Worm (Caenorhabditis elegans) whole organism, L1 larva: ENCODE data around the gene D2062.4.
"Not testable (repeated sequence)": the region's sequence is repeated elsewhere in the genome, so short reads cannot be mapped to it uniquely, and the experiment has no call there.

Experiments used
- C04F5.9 ChIP-seq: sonication (generic microtip); optimal IDR thresholded peaks from 2 replicates; lab custom pipeline; 2016; ENCODE audit warnings: missing genetic modification characterization, missing compliant biosample characterization
- aly-2 ChIP-seq: fragments of 150-350 bp; optimal IDR thresholded peaks from 2 replicates; lab custom pipeline; 2014; ENCODE audit warnings: missing biosample characterization, missing genetic modification characterization
- blmp-1 ChIP-seq: fragments of 150-350 bp; optimal IDR thresholded peaks from 2 replicates; lab custom pipeline; 2014; ENCODE audit warnings: missing biosample characterization, missing genetic modification characterization
- ceh-88 ChIP-seq: fragments of 200-800 bp; sonication (Bioruptor generic); IDR thresholded peaks from 2 replicates; pipeline ENCODE4 v1.3.6; 2022; ENCODE audit warnings: missing genetic modification characterization, missing compliant biosample characterization
- ces-1 ChIP-seq: fragments of 150-350 bp; optimal IDR thresholded peaks from 2 replicates; lab custom pipeline; 2014; ENCODE audit warnings: missing biosample characterization, missing genetic modification reagents, missing genetic modification characterization
- dpl-1 ChIP-seq, 3 experiments: fragments of 150-350 bp in 2 of 3; sonication (generic microtip) in 1 of 3; optimal IDR thresholded peaks; 2 replicates each; lab custom pipeline; 2014 to 2017; ENCODE audit warnings: missing biosample characterization in 3 of 3, missing genetic modification characterization in 3 of 3, missing genetic modification reagents in 3 of 3
- dsc-1 ChIP-seq: sonication (generic microtip); optimal IDR thresholded peaks from 2 replicates; lab custom pipeline; 2016; ENCODE audit warnings: mild to moderate bottlenecking, missing genetic modification characterization, missing compliant biosample characterization
- egl-13 ChIP-seq: sonication (generic microtip); optimal IDR thresholded peaks from 2 replicates; lab custom pipeline; 2016; ENCODE audit warnings: missing genotype, missing genetic modification reagents, missing genetic modification characterization, missing compliant biosample characterization
- egl-27 ChIP-seq, 2 experiments: fragments of 150-350 bp in 1 of 2; sonication (generic microtip); optimal IDR thresholded peaks; 3 replicates each; lab custom pipeline; 2017 to 2018; ENCODE audit warnings: missing biosample characterization in 2 of 2, missing genetic modification characterization in 2 of 2, missing genetic modification reagents in 2 of 2
- ets-5 ChIP-seq: fragments of 200-800 bp; sonication (Bioruptor generic); IDR thresholded peaks from 2 replicates; pipeline ENCODE4 v1.3.6; 2022; ENCODE audit warnings: missing genetic modification characterization, missing compliant biosample characterization
- fkh-10 ChIP-seq: sonication (generic microtip); optimal IDR thresholded peaks from 2 replicates; lab custom pipeline; 2017; ENCODE audit warnings: missing biosample characterization, missing genetic modification reagents, missing genetic modification characterization
- fkh-4 ChIP-seq: sonication (generic microtip); optimal IDR thresholded peaks from 2 replicates; lab custom pipeline; 2016; ENCODE audit warnings: missing compliant biosample characterization, missing genetic modification characterization, borderline replicate concordance
- fkh-8 ChIP-seq: sonication (generic microtip); optimal IDR thresholded peaks from 2 replicates; lab custom pipeline; 2016; ENCODE audit warnings: mild to moderate bottlenecking, missing genetic modification characterization, missing compliant biosample characterization
- fos-1 ChIP-seq: fragments of 150-350 bp; optimal IDR thresholded peaks from 2 replicates; lab custom pipeline; 2014; ENCODE audit warnings: missing biosample characterization, missing genetic modification characterization
- hlh-17 ChIP-seq: fragments of 200-800 bp; sonication (Bioruptor generic); optimal IDR thresholded peaks from 2 replicates; lab custom pipeline; 2018; ENCODE audit warnings: missing genetic modification characterization, mild to moderate bottlenecking, missing compliant biosample characterization, moderate library complexity, borderline replicate concordance
- hpl-2 ChIP-seq: fragments of 150-350 bp; optimal IDR thresholded peaks from 2 replicates; lab custom pipeline; 2014; ENCODE audit warnings: missing biosample characterization, missing genetic modification reagents, missing genetic modification characterization
- irx-1 ChIP-seq: sonication (generic microtip); optimal IDR thresholded peaks from 2 replicates; lab custom pipeline; 2016; ENCODE audit warnings: missing genetic modification characterization, missing compliant biosample characterization
- lin-13 ChIP-seq: fragments of 150-350 bp; optimal IDR thresholded peaks from 2 replicates; lab custom pipeline; 2014; ENCODE audit warnings: missing biosample characterization, missing genetic modification reagents, missing genetic modification characterization
- lin-14 ChIP-seq: fragments of 200-800 bp; sonication (Bioruptor generic); optimal IDR thresholded peaks from 2 replicates; lab custom pipeline; 2018; ENCODE audit warnings: mild to moderate bottlenecking, missing genetic modification characterization, moderate library complexity, missing compliant biosample characterization
- lsy-2 ChIP-seq, 2 experiments: fragments of 150-350 bp; optimal IDR thresholded peaks; 2 replicates each; lab custom pipeline; 2014; ENCODE audit warnings: missing biosample characterization in 2 of 2, missing genetic modification characterization in 2 of 2
- mab-9 ChIP-seq: fragments of 200-800 bp; sonication (Bioruptor generic); IDR thresholded peaks from 2 replicates; pipeline ENCODE4 v1.3.6; 2022; ENCODE audit warnings: missing genetic modification reagents, missing genetic modification characterization, missing compliant biosample characterization
- mdl-1 ChIP-seq, 2 experiments: fragments of 150-350 bp; optimal IDR thresholded peaks; 2 replicates each; lab custom pipeline; 2014 to 2017; ENCODE audit warnings: missing biosample characterization in 2 of 2, missing genetic modification characterization in 2 of 2, inconsistent platforms in 1 of 2
- mef-2 ChIP-seq: fragments of 150-350 bp; optimal IDR thresholded peaks from 2 replicates; lab custom pipeline; 2014; ENCODE audit warnings: missing biosample characterization, missing genetic modification characterization
- nhr-12 ChIP-seq: sonication (generic microtip); optimal IDR thresholded peaks from 2 replicates; lab custom pipeline; 2017; ENCODE audit warnings: missing biosample characterization, missing genetic modification characterization
- nhr-19 ChIP-seq: fragments of 200-800 bp; sonication (Bioruptor generic); conservative IDR thresholded peaks from 2 replicates; pipeline ENCODE4 v1.3.6; 2022; ENCODE audit warnings: missing genetic modification characterization, missing compliant biosample characterization
- nhr-28 ChIP-seq: fragments of 150-350 bp; optimal IDR thresholded peaks from 2 replicates; lab custom pipeline; 2014; ENCODE audit warnings: missing biosample characterization, missing genetic modification characterization
- nhr-71 ChIP-seq: sonication (generic microtip); optimal IDR thresholded peaks from 2 replicates; lab custom pipeline; 2016; ENCODE audit warnings: mild to moderate bottlenecking, missing genetic modification characterization, moderate library complexity, missing compliant biosample characterization
- nhr-76 ChIP-seq: sonication (generic microtip); optimal IDR thresholded peaks from 2 replicates; lab custom pipeline; 2017; ENCODE audit warnings: missing biosample characterization, missing genetic modification characterization
- nhr-77 ChIP-seq: fragments of 150-350 bp; optimal IDR thresholded peaks from 2 replicates; lab custom pipeline; 2014; ENCODE audit warnings: missing biosample characterization, missing genetic modification characterization
- nhr-85 ChIP-seq: sonication (generic microtip); peaks from one replicate; lab custom pipeline; 2016; ENCODE audit warnings: missing genetic modification characterization, inconsistent platforms, missing compliant biosample characterization
- snu-23 ChIP-seq: sonication (generic microtip); optimal IDR thresholded peaks from 2 replicates; lab custom pipeline; 2016; ENCODE audit warnings: missing genetic modification characterization, missing compliant biosample characterization
- sup-37 ChIP-seq: fragments of 200-800 bp; sonication (Bioruptor generic); optimal IDR thresholded peaks from 2 replicates; lab custom pipeline; 2018; ENCODE audit warnings: mild to moderate bottlenecking, missing genetic modification characterization, missing compliant biosample characterization
- swsn-7 ChIP-seq: sonication (generic microtip); optimal IDR thresholded peaks from 2 replicates; lab custom pipeline; 2016; ENCODE audit warnings: missing genetic modification characterization, missing compliant biosample characterization
- tbx-2 ChIP-seq: sonication (generic microtip); optimal IDR thresholded peaks from 2 replicates; lab custom pipeline; 2016; ENCODE audit warnings: missing genetic modification characterization, missing compliant biosample characterization
- tlp-1 ChIP-seq: fragments of 150-350 bp; optimal IDR thresholded peaks from 2 replicates; lab custom pipeline; 2014; ENCODE audit warnings: missing biosample characterization, missing genetic modification characterization
- unc-86 ChIP-seq: sonication (generic microtip); optimal IDR thresholded peaks from 2 replicates; lab custom pipeline; 2016; ENCODE audit warnings: missing genetic modification characterization, missing compliant biosample characterization
- unc-98 ChIP-seq: fragments of 200-800 bp; sonication (Bioruptor generic); IDR thresholded peaks from 2 replicates; pipeline ENCODE4 v1.3.6; 2022; ENCODE audit warnings: missing genetic modification characterization, missing compliant biosample characterization
- vab-15 ChIP-seq: sonication (generic microtip); optimal IDR thresholded peaks from 2 replicates; lab custom pipeline; 2017; ENCODE audit warnings: missing genotype, mild to moderate bottlenecking, missing genetic modification characterization, missing compliant biosample characterization
- xbp-1 ChIP-seq: sonication (generic microtip); optimal IDR thresholded peaks from 2 replicates; lab custom pipeline; 2016; ENCODE audit warnings: missing genetic modification characterization, missing compliant biosample characterization
- ztf-4 ChIP-seq: fragments of 150-350 bp; optimal IDR thresholded peaks from 2 replicates; lab custom pipeline; 2014; ENCODE audit warnings: missing biosample characterization, missing genetic modification characterization

D2062.4 gene

ce11 chrII:2638062-2638461, 14.9 kb downstream of the D2062.4 start, which contains the start of gene F22E5.9 (continued):
- TF ChIP-seq hlh-17 (GFP tag; lab: Kevin White, UChicago) (no peak), nhr-12 (no peak), fkh-8 (tag; lab: Kevin White, UChicago) (no peak), sup-37 (GFP tag; lab: Kevin White, UChicago) (no peak), egl-13 (tag; lab: Kevin White, UChicago) (no peak), fkh-4 (tag; lab: Kevin White, UChicago) (no peak), xbp-1 (tag; lab: Kevin White, UChicago) (peak; percentile 9), hpl-2 (GFP tag; lab: Kevin White, UChicago) (no peak), nhr-85 (tag; lab: Kevin White, UChicago) (peak; percentile 48), blmp-1 (peak; percentile 13), swsn-7 (tag; lab: Kevin White, UChicago) (peak; percentile 17), ets-5 (no peak), tbx-2 (tag; lab: Kevin White, UChicago) (no peak)
- TF ChIP-seq, all 84 proteins: peak for 12

- TF ChIP-seq lin-13 (GFP tag; lab: Kevin White, UChicago); fos-1 (tag; lab: Kevin White, UChicago); lsy-2 (tag; optimal IDR thresholded peaks at IDR 0.05; lab: Kevin White, UChicago): not testable (repeated sequence)
Measured at ce11 chrII:2639401-2640088, 16.3 kb downstream of the D2062.4 start, which contains the start of gene F22E5.8. Gene F22E5.8 (plus strand): TSS chrII:2640038.

- TF ChIP-seq mdl-1 (tag; optimal IDR thresholded peaks at IDR 0.05; lab: Kevin White, UChicago) (no peak), fkh-8 (tag; lab: Kevin White, UChicago) (no peak), nhr-28 (tag; lab: Kevin White, UChicago) (no peak), lin-14 (GFP tag; lab: Kevin White, UChicago) (no peak), tbx-2 (tag; lab: Kevin White, UChicago) (no peak), aly-2 (tag; lab: Kevin White, UChicago) (no peak), nhr-71 (tag; lab: Kevin White, UChicago) (no peak), dpl-1 (GFP tag; optimal IDR thresholded peaks at IDR 0.05; lab: Kevin White, UChicago) (no peak), unc-98 (GFP tag; lab: Robert Waterston, UW) (no peak), unc-86 (tag; lab: Kevin White, UChicago) (no peak), egl-13 (tag; lab: Kevin White, UChicago) (no peak), ceh-88 (GFP tag; lab: Robert Waterston, UW) (no peak)
Measured at ce11 chrII:2640982-2641381, 17.8 kb downstream of the D2062.4 start, which contains the start of gene F22E5.23. Gene F22E5.23 (plus strand): TSS chrII:2641282.

ce11 chrII:2641777-2642176, 18.6 kb downstream of the D2062.4 start, which contains the start of gene F22E5.7:
Gene F22E5.7 (plus strand): TSS chrII:2642077.
- TF ChIP-seq lsy-2 (tag; optimal IDR thresholded peaks at IDR 0.05; lab: Kevin White, UChicago) (no peak), ztf-4 (tag; lab: Kevin White, UChicago) (no peak), snu-23 (GFP tag; lab: Kevin White, UChicago) (no peak), nhr-76 (tag; lab: Kevin White, UChicago) (no peak), irx-1 (tag; lab: Kevin White, UChicago) (no peak), C04F5.9 (no peak), nhr-19 (GFP tag; lab: Robert Waterston, UW) (no peak), vab-15 (tag; lab: Kevin White, UChicago) (no peak), egl-27 (tag; optimal IDR thresholded peaks at IDR 0.05; lab: Kevin White, UChicago) (no peak), nhr-77 (tag; lab: Kevin White, UChicago) (no peak), mab-9 (GFP tag; lab: Robert Waterston, UW) (no peak), tbx-2 (tag; lab: Kevin White, UChicago) (no peak), mef-2 (no peak), fkh-10 (GFP tag; lab: Kevin White, UChicago) (no peak), xbp-1 (tag; lab: Kevin White, UChicago) (no peak), dsc-1 (tag; lab: Kevin White, UChicago) (no peak), ces-1 (GFP tag; lab: Kevin White, UChicago) (no peak), tlp-1 (tag; lab: Kevin White, UChicago) (no peak)
